Worm (Caenorhabditis elegans) whole organism, midembryonic: ENCODE measurements around the gene lap-2.

Experiments
- T22C8.4 ChIP-seq: fragments of 200-800 bp; sonication (Bioruptor generic); IDR thresholded peaks from 2 replicates; pipeline ENCODE4 v1.3.6; 2022; ENCODE audit warnings: missing genetic modification characterization, missing compliant biosample characterization
- cog-1 ChIP-seq: sonication (generic microtip); optimal IDR thresholded peaks from 2 replicates; lab custom pipeline; 2016; ENCODE audit warnings: missing genetic modification characterization, missing compliant biosample characterization
- flt-1 ChIP-seq: fragments of 200-800 bp; sonication (Bioruptor generic); IDR thresholded peaks from 2 replicates; pipeline ENCODE4 v1.3.6; 2022; ENCODE audit warnings: missing genetic modification characterization, missing compliant biosample characterization
- klf-2 ChIP-seq: fragments of 200-800 bp; sonication (Bioruptor generic); conservative IDR thresholded peaks from 2 replicates; pipeline ENCODE4 v1.3.6; 2022; ENCODE audit warnings: missing genetic modification reagents, missing genetic modification characterization, missing compliant biosample characterization
- med-1 ChIP-seq: sonication (generic microtip); optimal IDR thresholded peaks from 2 replicates; lab custom pipeline; 2017; ENCODE audit warnings: missing genetic modification characterization, mild to moderate bottlenecking, missing compliant biosample characterization, antibody characterized with exemption, missing genetic modification reagents; ENCODE audit not compliant: insufficient read depth
- ref-1 ChIP-seq: fragments of 200-800 bp; sonication (Bioruptor generic); conservative IDR thresholded peaks from 2 replicates; pipeline ENCODE4 v1.3.6; 2022; ENCODE audit warnings: missing genetic modification reagents, missing genetic modification characterization, missing compliant biosample characterization
- tab-1 ChIP-seq: fragments of 200-800 bp; sonication (Bioruptor generic); IDR thresholded peaks from 2 replicates; pipeline ENCODE4 v1.3.6; 2022; ENCODE audit warnings: missing genetic modification characterization, missing compliant biosample characterization
- ztf-23 ChIP-seq: fragments of 200-800 bp; sonication (Bioruptor generic); IDR thresholded peaks from 2 replicates; pipeline ENCODE4 v1.3.6; 2022; ENCODE audit warnings: missing genetic modification reagents, missing genetic modification characterization, missing compliant biosample characterization
- ztf-29 ChIP-seq: fragments of 200-800 bp; sonication (Bioruptor generic); IDR thresholded peaks from 2 replicates; pipeline ENCODE4 v1.3.6; 2022; ENCODE audit warnings: missing genetic modification reagents, missing genetic modification characterization, missing compliant biosample characterization

lap-2 gene

ce11 chrV:13043195-13043762 is at the start of gene lap-2:
lap-2 (plus strand) TSS chrV:13043712.
- TF ChIP-seq ztf-29 (GFP tag; lab: Robert Waterston, UW), result no peak
- TF ChIP-seq med-1, result no peak
- TF ChIP-seq klf-2 (GFP tag; lab: Robert Waterston, UW), result no peak
- TF ChIP-seq ztf-23, result no peak
- TF ChIP-seq T22C8.4 (GFP tag; lab: Robert Waterston, UW), result no peak
- TF ChIP-seq cog-1 (tag; lab: Kevin White, UChicago), result no peak
- no peak for TF ChIP-seq tab-1

ce11 chrV:12995269-12995668 is 48.2 kb upstream of the lap-2 start, which contains the start of gene far-5:
far-5 (plus strand) TSS chrV:12995569.
- TF ChIP-seq med-1 (no peak), ztf-23 (no peak), flt-1 (GFP tag; lab: Robert Waterston, UW) (no peak), cog-1 (tag; lab: Kevin White, UChicago) (no peak), klf-2 (GFP tag; lab: Robert Waterston, UW) (no peak), ref-1 (GFP tag; lab: Robert Waterston, UW) (no peak), T22C8.4 (GFP tag; lab: Robert Waterston, UW) (no peak), ztf-29 (GFP tag; lab: Robert Waterston, UW) (no peak), tab-1 (no peak)

- no peak for TF ChIP-seq cog-1 (tag; lab: Kevin White, UChicago)
- TF ChIP-seq ref-1 (GFP tag; lab: Robert Waterston, UW), result no peak
- TF ChIP-seq T22C8.4 (GFP tag; lab: Robert Waterston, UW), result no peak
- no peak for TF ChIP-seq ztf-29 (GFP tag; lab: Robert Waterston, UW)
- TF ChIP-seq tab-1, result no peak
- no peak for TF ChIP-seq flt-1 (GFP tag; lab: Robert Waterston, UW)
- TF ChIP-seq ztf-23, result no peak
- no peak for TF ChIP-seq med-1
- no peak for TF ChIP-seq klf-2 (GFP tag; lab: Robert Waterston, UW)
These were observed 46.1 kb upstream of the lap-2 start, which contains the start of gene far-3 for ce11 chrV:12997422-12997821. far-3 (minus strand) TSS chrV:12997522.

- TF ChIP-seq klf-2 (GFP tag; lab: Robert Waterston, UW), result no peak
- no peak for TF ChIP-seq ztf-23
- TF ChIP-seq ref-1 (GFP tag; lab: Robert Waterston, UW), result no peak
- TF ChIP-seq cog-1 (tag; lab: Kevin White, UChicago), result no peak
- TF ChIP-seq tab-1, result no peak
- TF ChIP-seq ztf-29 (GFP tag; lab: Robert Waterston, UW), result no peak
- no peak for TF ChIP-seq flt-1 (GFP tag; lab: Robert Waterston, UW)
- TF ChIP-seq T22C8.4 (GFP tag; lab: Robert Waterston, UW), result no peak
- no peak for TF ChIP-seq med-1
These were observed 44.0 kb upstream of the lap-2 start, which contains the start of gene far-4 for ce11 chrV:12999559-12999958. far-4 (minus strand) TSS chrV:12999659.

- no peak for TF ChIP-seq T22C8.4 (GFP tag; lab: Robert Waterston, UW)
- no peak for TF ChIP-seq ref-1 (GFP tag; lab: Robert Waterston, UW)
- TF ChIP-seq ztf-29 (GFP tag; lab: Robert Waterston, UW), result no peak
- TF ChIP-seq flt-1 (GFP tag; lab: Robert Waterston, UW), result no peak
- TF ChIP-seq klf-2 (GFP tag; lab: Robert Waterston, UW), result no peak
- no peak for TF ChIP-seq med-1
- TF ChIP-seq cog-1 (tag; lab: Kevin White, UChicago), result no peak
- no peak for TF ChIP-seq ztf-23
- TF ChIP-seq tab-1, result no peak
These were observed 43.4 kb upstream of the lap-2 start for ce11 chrV:13000068-13000467.

- no peak for TF ChIP-seq T22C8.4 (GFP tag; lab: Robert Waterston, UW)
- no peak for TF ChIP-seq klf-2 (GFP tag; lab: Robert Waterston, UW)
- no peak for TF ChIP-seq ref-1 (GFP tag; lab: Robert Waterston, UW)
- TF ChIP-seq flt-1 (GFP tag; lab: Robert Waterston, UW), result no peak
- no peak for TF ChIP-seq ztf-23
- TF ChIP-seq ztf-29 (GFP tag; lab: Robert Waterston, UW), result no peak
- TF ChIP-seq tab-1, result no peak
- TF ChIP-seq med-1, result no peak
- no peak for TF ChIP-seq cog-1 (tag; lab: Kevin White, UChicago)
These were observed 41.4 kb upstream of the lap-2 start, which contains the start of gene inft-2 for ce11 chrV:13002070-13002469. inft-2 (plus strand) TSS chrV:13002317.

- TF ChIP-seq ref-1 (GFP tag; lab: Robert Waterston, UW) (peak; percentile 79; the same call in 1 of the 2 replicates), ztf-29 (GFP tag; lab: Robert Waterston, UW) (peak; percentile 79), cog-1 (tag; lab: Kevin White, UChicago) (peak; percentile 52), T22C8.4 (GFP tag; lab: Robert Waterston, UW) (peak; percentile 80), flt-1 (GFP tag; lab: Robert Waterston, UW) (peak; percentile 94), med-1 (peak; percentile 30), tab-1 (peak; percentile 93), ztf-23 (peak; percentile 94), klf-2 (GFP tag; lab: Robert Waterston, UW) (peak; percentile 87)
These were observed 40.1 kb upstream of the lap-2 start for ce11 chrV:13003378-13003777.

ce11 chrV:13004374-13004773 is 39.1 kb upstream of the lap-2 start:
- TF ChIP-seq tab-1 (0 out of 2 replicates have a peak, but pooled peaks have one; percentile 25), ztf-29 (GFP tag; lab: Robert Waterston, UW) (no peak)

- TF ChIP-seq flt-1 (GFP tag; lab: Robert Waterston, UW) (no peak), klf-2 (GFP tag; lab: Robert Waterston, UW) (no peak), T22C8.4 (GFP tag; lab: Robert Waterston, UW) (no peak), tab-1 (no peak)
These were observed 36.8 kb upstream of the lap-2 start for ce11 chrV:13006754-13007153.

- no peak for TF ChIP-seq med-1
- TF ChIP-seq T22C8.4 (GFP tag; lab: Robert Waterston, UW), result no peak
- no peak for TF ChIP-seq tab-1
- TF ChIP-seq ref-1 (GFP tag; lab: Robert Waterston, UW), result no peak
- no peak for TF ChIP-seq ztf-23
- no peak for TF ChIP-seq ztf-29 (GFP tag; lab: Robert Waterston, UW)
- no peak for TF ChIP-seq flt-1 (GFP tag; lab: Robert Waterston, UW)
- no peak for TF ChIP-seq cog-1 (tag; lab: Kevin White, UChicago)
- no peak for TF ChIP-seq klf-2 (GFP tag; lab: Robert Waterston, UW)
These were observed 34.7 kb upstream of the lap-2 start, which contains the start of gene F15B9.10 for ce11 chrV:13008825-13009224. F15B9.10 (minus strand) TSS chrV:13008925.
